Worm (Caenorhabditis elegans) whole organism, midembryonic: Measurements from ENCODE around the gene srz-23.

Source experiments
- T22C8.4 ChIP-seq: fragments of 200-800 bp; sonication (Bioruptor generic); IDR thresholded peaks from 2 replicates; pipeline ENCODE4 v1.3.6; 2022; ENCODE audit warnings: missing genetic modification characterization, missing compliant biosample characterization
- cog-1 ChIP-seq: sonication (generic microtip); optimal IDR thresholded peaks from 2 replicates; lab custom pipeline; 2016; ENCODE audit warnings: missing genetic modification characterization, missing compliant biosample characterization
- flt-1 ChIP-seq: fragments of 200-800 bp; sonication (Bioruptor generic); IDR thresholded peaks from 2 replicates; pipeline ENCODE4 v1.3.6; 2022; ENCODE audit warnings: missing genetic modification characterization, missing compliant biosample characterization
- ref-1 ChIP-seq: fragments of 200-800 bp; sonication (Bioruptor generic); conservative IDR thresholded peaks from 2 replicates; pipeline ENCODE4 v1.3.6; 2022; ENCODE audit warnings: missing genetic modification reagents, missing genetic modification characterization, missing compliant biosample characterization
- tab-1 ChIP-seq: fragments of 200-800 bp; sonication (Bioruptor generic); IDR thresholded peaks from 2 replicates; pipeline ENCODE4 v1.3.6; 2022; ENCODE audit warnings: missing genetic modification characterization, missing compliant biosample characterization
- ztf-29 ChIP-seq: fragments of 200-800 bp; sonication (Bioruptor generic); IDR thresholded peaks from 2 replicates; pipeline ENCODE4 v1.3.6; 2022; ENCODE audit warnings: missing genetic modification reagents, missing genetic modification characterization, missing compliant biosample characterization

- TF ChIP-seq ztf-29 (GFP tag; lab: Robert Waterston, UW): no peak
- no peak for TF ChIP-seq T22C8.4
- TF ChIP-seq ref-1 (GFP tag; lab: Robert Waterston, UW): no peak
- no peak for TF ChIP-seq tab-1 (GFP tag; lab: Robert Waterston, UW)
- no peak for TF ChIP-seq cog-1 (tag; lab: Kevin White, UChicago)
- TF ChIP-seq flt-1 (GFP tag; lab: Robert Waterston, UW): no peak
Observed at ce11 chrIV:3439354-3439753, 14.1 kb upstream of the srz-23 start, which contains the start of gene grd-3.
